Worm (Caenorhabditis elegans): Measurements from ENCODE around the gene R07B7.9.

Gene R07B7.9

ce11 chrV:12111452-12111851, 31.3 kb upstream of the R07B7.9 start, which contains the start of gene lhpp-1:
lhpp-1 (minus strand) TSS chrV:12111805.
- no peak for TF ChIP-seq ceh-8 (GFP tag; optimal IDR thresholded peaks at IDR 0.05)
- peak; percentile 6 for TF ChIP-seq snu-23 (GFP tag; optimal IDR thresholded peaks at IDR 0.05)
- no peak for TF ChIP-seq tlp-1 (tag; optimal IDR thresholded peaks at IDR 0.05)
- TF ChIP-seq egl-27 (tag; optimal IDR thresholded peaks at IDR 0.05) = no peak
- TF ChIP-seq nhr-28 (tag; optimal IDR thresholded peaks at IDR 0.05) = no peak
- no peak for TF ChIP-seq lin-13 (GFP tag; optimal IDR thresholded peaks at IDR 0.05)
- peak; percentile 80 for TF ChIP-seq nhr-85 (tag)
- TF ChIP-seq F16B12.6 (tag; optimal IDR thresholded peaks at IDR 0.05) = peak; percentile 69
- peak; percentile 19 for TF ChIP-seq rnt-1 (tag; optimal IDR thresholded peaks at IDR 0.05)
- TF ChIP-seq lin-35 (GFP tag; optimal IDR thresholded peaks at IDR 0.05) = peak; percentile 48 to 78
- no peak for TF ChIP-seq ztf-4 (tag; optimal IDR thresholded peaks at IDR 0.05)
- TF ChIP-seq lsy-2 (tag; optimal IDR thresholded peaks at IDR 0.05) = peak in 1 of 2 experiments; percentile 20
- TF ChIP-seq elt-3 (tag; optimal IDR thresholded peaks at IDR 0.05) = peak in 1 of 6 experiments; percentile 12
- no peak for TF ChIP-seq aly-2 (tag; optimal IDR thresholded peaks at IDR 0.05)
- no peak for TF ChIP-seq tbx-2 (tag; optimal IDR thresholded peaks at IDR 0.05)
- TF ChIP-seq unc-86 (tag; optimal IDR thresholded peaks at IDR 0.05) = no peak
- TF ChIP-seq mdl-1 (tag; optimal IDR thresholded peaks at IDR 0.05) = peak in 1 of 2 experiments; percentile 14
- peak; percentile 20 to 61 (median 55) for TF ChIP-seq dpl-1 (GFP tag; optimal IDR thresholded peaks at IDR 0.05)
- TF ChIP-seq ama-1 (optimal IDR thresholded peaks at IDR 0.05) = no peak
- peak in 1 of 2 experiments; percentile 30 for TF ChIP-seq efl-1 (optimal IDR thresholded peaks at IDR 0.05)
- peak; percentile 34 to 93 for TF ChIP-seq efl-1 (GFP tag; optimal IDR thresholded peaks at IDR 0.05 in 1 of 2)
- peak; percentile 68 for TF ChIP-seq blmp-1 (tag; optimal IDR thresholded peaks at IDR 0.05)
- no peak for TF ChIP-seq swsn-7 (tag; optimal IDR thresholded peaks at IDR 0.05)
- TF ChIP-seq skn-1 (tag; optimal IDR thresholded peaks at IDR 0.05) = peak; percentile 2
- TF ChIP-seq lin-14 (GFP tag; optimal IDR thresholded peaks at IDR 0.05) = peak; percentile 5
- TF ChIP-seq fkh-8 (tag; optimal IDR thresholded peaks at IDR 0.05) = no peak

DNA sequence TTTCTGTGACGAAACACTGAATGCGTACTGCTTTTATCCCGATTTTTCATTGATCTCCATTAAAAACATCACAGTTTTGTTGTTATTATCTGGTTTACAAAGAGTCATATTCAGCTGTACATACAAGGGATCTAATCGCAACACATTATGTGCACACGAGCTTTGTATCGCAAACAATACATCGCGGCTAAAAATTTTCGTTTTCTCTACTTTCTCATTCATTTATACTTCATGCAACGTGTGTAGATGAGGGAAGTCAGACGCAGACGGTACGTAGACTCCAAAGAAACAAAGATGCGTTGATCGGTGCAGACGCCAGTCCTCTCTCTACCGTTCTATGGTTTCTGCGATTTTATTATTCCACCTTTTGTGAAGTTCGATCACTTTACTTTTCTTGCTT, 26.7 kb upstream of the R07B7.9 start, which contains the start of gene nhr-136:
nhr-136 (plus strand) TSS at position 301 of the 400 bp plus-strand sequence.
- TF ChIP-seq nhr-20 (tag; optimal IDR thresholded peaks at IDR 0.05) = peak; percentile 21
- no peak for TF ChIP-seq mep-1 (tag; optimal IDR thresholded peaks at IDR 0.05)
- peak in 1 of 3 experiments; percentile 18 for TF ChIP-seq ceh-82 (tag; optimal IDR thresholded peaks at IDR 0.05)
- no peak for TF ChIP-seq fkh-10 (GFP tag; optimal IDR thresholded peaks at IDR 0.05)
- TF ChIP-seq C16A3.4 (tag; optimal IDR thresholded peaks at IDR 0.05) = no peak
- TF ChIP-seq efl-1 (optimal IDR thresholded peaks at IDR 0.05) = no peak
- TF ChIP-seq efl-1 (GFP tag; optimal IDR thresholded peaks at IDR 0.05 in 1 of 2) = peak in 1 of 2 experiments; percentile 53
- TF ChIP-seq lin-15B (tag; optimal IDR thresholded peaks at IDR 0.05) = no peak
- peak in 1 of 2 experiments; percentile 47 for TF ChIP-seq lin-35 (GFP tag; optimal IDR thresholded peaks at IDR 0.05)
- TF ChIP-seq lsy-2 (tag; optimal IDR thresholded peaks at IDR 0.05) = peak in 1 of 2 experiments; percentile 5
- TF ChIP-seq isw-1 (GFP tag; IDR thresholded peaks at IDR 0.05) = no peak
- TF ChIP-seq blmp-1 (tag; optimal IDR thresholded peaks at IDR 0.05) = peak; percentile 75
- peak; percentile 7 for TF ChIP-seq snu-23 (GFP tag; optimal IDR thresholded peaks at IDR 0.05)
- no peak for TF ChIP-seq xbp-1 (tag; optimal IDR thresholded peaks at IDR 0.05)
- peak; percentile 34 for TF ChIP-seq lin-14 (GFP tag; optimal IDR thresholded peaks at IDR 0.05)

ce11 chrV:12103920-12104319, 23.7 kb upstream of the R07B7.9 start, which contains the start of gene nhr-153:
nhr-153 (plus strand) TSS chrV:12104220.
- TF ChIP-seq ceh-88 (GFP tag; IDR thresholded peaks at IDR 0.05) = no peak
- TF ChIP-seq mdl-1 (tag; optimal IDR thresholded peaks at IDR 0.05) = no peak
- no peak for TF ChIP-seq nhr-76 (tag; optimal IDR thresholded peaks at IDR 0.05)
- no peak for TF ChIP-seq nhr-85 (tag)
- TF ChIP-seq nhr-90 (tag; optimal IDR thresholded peaks at IDR 0.05; ENCODE audit: poor library complexity) = no peak
- TF ChIP-seq hpl-2 (GFP tag; optimal IDR thresholded peaks at IDR 0.05) = no peak
- no peak for TF ChIP-seq aly-2 (tag; optimal IDR thresholded peaks at IDR 0.05)
- no peak for TF ChIP-seq unc-86 (tag; optimal IDR thresholded peaks at IDR 0.05)
- TF ChIP-seq snu-23 (GFP tag; optimal IDR thresholded peaks at IDR 0.05) = peak; percentile 10
- no peak for TF ChIP-seq Y116A8C.19 (tag; optimal IDR thresholded peaks at IDR 0.05; ENCODE audit: borderline replicate concordance)
- TF ChIP-seq vab-15 (tag; optimal IDR thresholded peaks at IDR 0.05) = no peak
- TF ChIP-seq sup-37 (GFP tag; optimal IDR thresholded peaks at IDR 0.05) = no peak
- no peak for TF ChIP-seq rnt-1 (tag; optimal IDR thresholded peaks at IDR 0.05)
- TF ChIP-seq unc-130 (tag; optimal IDR thresholded peaks at IDR 0.05) = no peak
- TF ChIP-seq nhr-28 (tag; optimal IDR thresholded peaks at IDR 0.05) = no peak
- TF ChIP-seq lin-35 (GFP tag; optimal IDR thresholded peaks at IDR 0.05) = peak in 1 of 2 experiments; percentile 11
- no peak for TF ChIP-seq lin-13 (GFP tag; optimal IDR thresholded peaks at IDR 0.05)

Data from whole organism, L1 larva.